Worm (Caenorhabditis elegans): ENCODE measurements around the gene nipa-1.

ce11 chrIII:3119972-3120371 is 7.0 kb downstream of the nipa-1 start:
- TF ChIP-seq ceh-82 (tag; optimal IDR thresholded peaks at IDR 0.05), result no peak
- no peak for TF ChIP-seq unc-62 (GFP tag; optimal IDR thresholded peaks at IDR 0.05)
- peak; percentile 53 for TF ChIP-seq elt-2 (tag; optimal IDR thresholded peaks at IDR 0.05)

All from whole organism, L1 larva.